Fruit fly (Drosophila melanogaster): Measurements from ENCODE around the gene CG33665.
"Not testable (repeated sequence)": the region's sequence is repeated elsewhere in the genome, so short reads cannot be mapped to it uniquely, and the experiment has no call there.

Gene CG33665

dm6 chrX:6513193-6513592 lies 34.5 kb upstream of the CG33665 start:
- TF ChIP-seq sv (GFP tag; optimal IDR thresholded peaks at IDR 0.05) (no peak), Dfd (GFP tag; optimal IDR thresholded peaks at IDR 0.05) (peak; percentile 59)

dm6 chrX:6476867-6477266 lies 1.8 kb downstream of the CG33665 start, which contains the start of gene CG33666:
CG33666 (minus strand) TSS chrX:6476967.
- not testable (repeated sequence) for TF ChIP-seq lola (GFP tag; optimal IDR thresholded peaks at IDR 0.05); HLH106 (tag; optimal IDR thresholded peaks at IDR 0.05); ey (GFP tag; optimal IDR thresholded peaks at IDR 0.05)

dm6 chrX:6472278-6472677 lies 6.4 kb downstream of the CG33665 start, which contains the start of gene CG33667:
CG33667 (minus strand) TSS chrX:6472378.
- not testable (repeated sequence) for TF ChIP-seq jim, brk, CG32264 (GFP tag; optimal IDR thresholded peaks at IDR 0.05)

dm6 chrX:6457888-6458287 lies 20.8 kb downstream of the CG33665 start:
- TF ChIP-seq OdsH (GFP tag; optimal IDR thresholded peaks at IDR 0.05) (peak; percentile 6), psq (GFP tag; optimal IDR thresholded peaks at IDR 0.05) (peak; percentile 6), Jra (GFP tag; optimal IDR thresholded peaks at IDR 0.05) (no peak), rgr (GFP tag; optimal IDR thresholded peaks at IDR 0.05) (peak; percentile 6)

dm6 chrX:6439495-6439894 lies 39.2 kb downstream of the CG33665 start:
- no peak for TF ChIP-seq Hr78 (GFP tag; optimal IDR thresholded peaks at IDR 0.05)
- no peak for TF ChIP-seq Abd-B (GFP tag; optimal IDR thresholded peaks at IDR 0.05)
- no peak for TF ChIP-seq brk (GFP tag; optimal IDR thresholded peaks at IDR 0.05)
- no peak for TF ChIP-seq OdsH (GFP tag; optimal IDR thresholded peaks at IDR 0.05)
- TF ChIP-seq GATAd (GFP tag; optimal IDR thresholded peaks at IDR 0.05): no peak
- peak; percentile 3 for TF ChIP-seq h (GFP tag; optimal IDR thresholded peaks at IDR 0.05)
- no peak for TF ChIP-seq usp (GFP tag; optimal IDR thresholded peaks at IDR 0.05)
- TF ChIP-seq tai (GFP tag; optimal IDR thresholded peaks at IDR 0.05): no peak
- TF ChIP-seq Jra (GFP tag; optimal IDR thresholded peaks at IDR 0.05): no peak
- no peak for TF ChIP-seq CrebA (GFP tag; optimal IDR thresholded peaks at IDR 0.05; ENCODE audit: borderline replicate concordance)
- TF ChIP-seq fru (GFP tag; optimal IDR thresholded peaks at IDR 0.05): peak; percentile 3
- no peak for TF ChIP-seq dsf (GFP tag; optimal IDR thresholded peaks at IDR 0.05; ENCODE audit: borderline replicate concordance)
- peak; percentile 1 for TF ChIP-seq Dfd (GFP tag; optimal IDR thresholded peaks at IDR 0.05)
- TF ChIP-seq Sp1 (GFP tag; optimal IDR thresholded peaks at IDR 0.05): no peak
- TF ChIP-seq CG32264 (GFP tag; optimal IDR thresholded peaks at IDR 0.05): no peak
- TF ChIP-seq br (GFP tag; optimal IDR thresholded peaks at IDR 0.05): no peak

Measured in whole organism, wandering third instar larva.